Fruit fly (Drosophila melanogaster): Measurements from ENCODE around the gene PyK.

The PyK gene

DNA sequence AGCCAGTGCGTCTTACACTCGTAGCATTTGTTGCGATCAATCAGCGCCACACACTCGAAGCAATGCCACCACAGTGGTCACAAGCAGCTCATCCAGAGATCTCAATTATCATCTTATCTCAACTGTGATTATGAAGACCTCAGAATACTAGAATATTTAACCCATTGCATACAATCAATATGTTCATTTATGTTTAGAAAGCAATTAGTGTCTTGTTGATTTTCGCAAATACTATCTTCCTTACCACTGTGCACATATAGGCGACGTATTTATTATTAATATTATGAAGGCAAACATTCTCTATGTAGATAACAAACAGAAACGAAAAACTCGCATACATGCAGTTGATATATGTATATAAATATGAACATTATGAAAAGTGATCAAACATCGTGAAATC lies 8.5 kb upstream of the PyK start (continued):
- TF ChIP-seq CG14441 (GFP tag; IDR thresholded peaks at IDR 0.05): peak; percentile 82
- no peak for TF ChIP-seq pb (GFP tag; optimal IDR thresholded peaks at IDR 0.05)
- TF ChIP-seq Ptx1 (GFP tag; IDR thresholded peaks at IDR 0.05): peak; percentile 77
- peak; percentile 76 for TF ChIP-seq B-H1 (GFP tag; IDR thresholded peaks at IDR 0.05)
- TF ChIP-seq CG31441 (GFP tag; IDR thresholded peaks at IDR 0.05): peak; percentile 85
- peak; percentile 22; the same call in 1 of the 3 replicates for TF ChIP-seq sr (GFP tag; IDR thresholded peaks at IDR 0.05)
- peak; percentile 66 for TF ChIP-seq CG12236 (GFP tag; optimal IDR thresholded peaks at IDR 0.05)
- TF ChIP-seq onecut (GFP tag; IDR thresholded peaks at IDR 0.05): peak; percentile 38
- peak; percentile 44 for TF ChIP-seq nom (GFP tag; optimal IDR thresholded peaks at IDR 0.05)
- TF ChIP-seq Sry-δ (GFP tag; optimal IDR thresholded peaks at IDR 0.05): peak; percentile 32
- TF ChIP-seq Bgb (GFP tag; IDR thresholded peaks at IDR 0.05; ENCODE audit: partially characterized antibody): no peak
- 0 out of 3 replicates have a peak, but pooled peaks have one; percentile 35 for TF ChIP-seq CG11456 (GFP tag; IDR thresholded peaks at IDR 0.05)
- peak; percentile 47 for TF ChIP-seq ind (GFP tag; optimal IDR thresholded peaks at IDR 0.05)
- peak; percentile 20 for TF ChIP-seq Antp (GFP tag; optimal IDR thresholded peaks at IDR 0.05)
- peak; percentile 77 for TF ChIP-seq Max (GFP tag; optimal IDR thresholded peaks at IDR 0.05)
- no peak for TF ChIP-seq CTCF (GFP tag; optimal IDR thresholded peaks at IDR 0.05)
- no peak for TF ChIP-seq Lpt (GFP tag; optimal IDR thresholded peaks at IDR 0.05)
- no peak for TF ChIP-seq insv (GFP tag; optimal IDR thresholded peaks at IDR 0.05)
- TF ChIP-seq C15 (GFP tag; IDR thresholded peaks at IDR 0.05): no peak
- no peak for TF ChIP-seq CG9817 (tag; optimal IDR thresholded peaks at IDR 0.05)
- peak; percentile 33 for TF ChIP-seq Atf3 (GFP tag; optimal IDR thresholded peaks at IDR 0.05)
- no peak for TF ChIP-seq ato (GFP tag; IDR thresholded peaks at IDR 0.05; ENCODE audit: partially characterized antibody)
- peak in 1 of 2 experiments; percentile 18 for TF ChIP-seq crp (GFP tag; optimal IDR thresholded peaks at IDR 0.05)
- peak; percentile 36; the same call in 1 of the 2 replicates for TF ChIP-seq CG7372 (GFP tag; IDR thresholded peaks at IDR 0.05)
- TF ChIP-seq CG11398 (GFP tag; optimal IDR thresholded peaks at IDR 0.05): peak; percentile 37
- peak; percentile 28 for TF ChIP-seq CG7786 (GFP tag; optimal IDR thresholded peaks at IDR 0.05)
- TF ChIP-seq GATAe (GFP tag; conservative IDR thresholded peaks at IDR 0.05): 0 out of 2 replicates have a peak, but pooled peaks have one; percentile 14
- no peak for TF ChIP-seq nerfin-2 (GFP tag; IDR thresholded peaks at IDR 0.05; ENCODE audit: partially characterized antibody)
- peak; percentile 62; the same call in 1 of the 3 replicates for TF ChIP-seq CG34422 (GFP tag; IDR thresholded peaks at IDR 0.05)
- TF ChIP-seq CG2129 (GFP tag; IDR thresholded peaks at IDR 0.05; ENCODE audit: partially characterized antibody): no peak
- TF ChIP-seq CG13424 (tag; optimal IDR thresholded peaks at IDR 0.05): peak; percentile 72
- TF ChIP-seq CG7987 (GFP tag; optimal IDR thresholded peaks at IDR 0.05): peak; percentile 82
- no peak for TF ChIP-seq BEAF-32 (GFP tag; optimal IDR thresholded peaks at IDR 0.05)
- TF ChIP-seq Dad (GFP tag; optimal IDR thresholded peaks at IDR 0.05): peak; percentile 29
- peak; percentile 63 for TF ChIP-seq trh (GFP tag; optimal IDR thresholded peaks at IDR 0.05)
- peak; percentile 59 for TF ChIP-seq Nf-YB (GFP tag; optimal IDR thresholded peaks at IDR 0.05)
- no peak for TF ChIP-seq pzg (GFP tag; optimal IDR thresholded peaks at IDR 0.05)
- peak; percentile 17 for TF ChIP-seq Dek (tag; optimal IDR thresholded peaks at IDR 0.05)
- TF ChIP-seq CG6175 (GFP tag; IDR thresholded peaks at IDR 0.05): 0 out of 3 replicates have a peak, but pooled peaks have one; percentile 13
- TF ChIP-seq Hr78 (GFP tag; optimal IDR thresholded peaks at IDR 0.05): peak in 1 of 2 experiments; percentile 34
- peak; percentile 6 for TF ChIP-seq CG9876 (GFP tag; optimal IDR thresholded peaks at IDR 0.05)
- no peak for TF ChIP-seq vfl (GFP tag; optimal IDR thresholded peaks at IDR 0.05)
- no peak for TF ChIP-seq CG10274 (GFP tag; optimal IDR thresholded peaks at IDR 0.05)
- no peak for TF ChIP-seq Hr39 (optimal IDR thresholded peaks at IDR 0.05)
- TF ChIP-seq luna (GFP tag; optimal IDR thresholded peaks at IDR 0.05): no peak
- no peak for TF ChIP-seq aop (GFP tag; IDR thresholded peaks at IDR 0.05)
- TF ChIP-seq NC2β (GFP tag; optimal IDR thresholded peaks at IDR 0.05): peak; percentile 82
- TF ChIP-seq CG6813 (GFP tag; optimal IDR thresholded peaks at IDR 0.05): peak; percentile 86
- TF ChIP-seq pros (GFP tag; optimal IDR thresholded peaks at IDR 0.05): no peak
- TF ChIP-seq chif (GFP tag; optimal IDR thresholded peaks at IDR 0.05): peak; percentile 52 to 60
- peak; percentile 23 for TF ChIP-seq jing (GFP tag; optimal IDR thresholded peaks at IDR 0.05)

Measured in whole organism, embryonic.